Worm (Caenorhabditis elegans) whole organism, late embryonic: Measurements from ENCODE around the gene chpf-2.

Source experiments
- Y22D7AL.16 ChIP-seq: sonication (generic microtip); optimal IDR thresholded peaks from 2 replicates; lab custom pipeline; 2016; ENCODE audit warnings: missing genetic modification characterization, missing compliant biosample characterization
- ama-1 ChIP-seq: fragments of 150-350 bp; optimal IDR thresholded peaks from 2 replicates; lab custom pipeline; 2014
- elt-2 ChIP-seq: sonication (generic microtip); optimal IDR thresholded peaks from 2 replicates; lab custom pipeline; 2016; ENCODE audit warnings: missing genetic modification reagents, missing genetic modification characterization, missing compliant biosample characterization
- hlh-13 ChIP-seq: fragments of 200-800 bp; sonication (Bioruptor generic); optimal IDR thresholded peaks from 2 replicates; lab custom pipeline; 2018; ENCODE audit warnings: mild to moderate bottlenecking, missing genetic modification characterization, missing compliant biosample characterization
- lim-6 ChIP-seq: sonication (generic microtip); optimal IDR thresholded peaks from 2 replicates; lab custom pipeline; 2016; ENCODE audit warnings: missing genetic modification characterization, missing compliant biosample characterization
- lin-11 ChIP-seq: fragments of 200-800 bp; sonication (Bioruptor generic); optimal IDR thresholded peaks from 2 replicates; lab custom pipeline; 2018; ENCODE audit warnings: mild to moderate bottlenecking, missing genetic modification characterization, missing compliant biosample characterization
- pha-2 ChIP-seq: sonication (generic microtip); optimal IDR thresholded peaks from 2 replicates; lab custom pipeline; 2017; ENCODE audit warnings: mild to moderate bottlenecking, missing genetic modification characterization, missing compliant biosample characterization
- pha-4 ChIP-seq: fragments of 150-350 bp; optimal IDR thresholded peaks from 2 replicates; lab custom pipeline; 2018; ENCODE audit warnings: missing biosample characterization, missing genetic modification reagents, missing genetic modification characterization
- pqm-1 ChIP-seq: sonication (generic microtip); optimal IDR thresholded peaks from 2 replicates; lab custom pipeline; 2016; ENCODE audit warnings: missing genetic modification characterization, missing compliant biosample characterization
- pros-1 ChIP-seq: fragments of 150-350 bp; optimal IDR thresholded peaks from 2 replicates; lab custom pipeline; 2014; ENCODE audit warnings: missing biosample characterization, missing genetic modification reagents, missing genetic modification characterization
- ref-2 ChIP-seq: sonication (generic microtip); optimal IDR thresholded peaks from 2 replicates; lab custom pipeline; 2016; ENCODE audit warnings: missing genetic modification characterization, missing compliant biosample characterization
- sox-2 ChIP-seq: fragments of 200-800 bp; sonication (Bioruptor generic); IDR thresholded peaks from 2 replicates; pipeline ENCODE4 v1.3.6; 2022; ENCODE audit warnings: missing genetic modification reagents, missing genetic modification characterization, missing compliant biosample characterization

ce11 chrV:3081471-3081870 lies 42.3 kb upstream of the chpf-2 start, which contains the start of gene srt-7:
- no peak for TF ChIP-seq pha-4 (tag; lab: Kevin White, UChicago)
- TF ChIP-seq ref-2 (tag; lab: Kevin White, UChicago): no peak
- no peak for TF ChIP-seq hlh-13
- no peak for TF ChIP-seq lin-11 (tag; lab: Kevin White, UChicago)
- TF ChIP-seq Y22D7AL.16 (tag; lab: Kevin White, UChicago): no peak
- TF ChIP-seq pqm-1: no peak
- no peak for TF ChIP-seq pha-2 (tag; lab: Kevin White, UChicago)
- no peak for TF ChIP-seq sox-2 (GFP tag; lab: Robert Waterston, UW)
- no peak for TF ChIP-seq elt-2 (tag; lab: Kevin White, UChicago)
- no peak for TF ChIP-seq ama-1 (lab: Kevin White, UChicago)
- no peak for TF ChIP-seq pros-1
- no peak for TF ChIP-seq lim-6 (tag; lab: Kevin White, UChicago)
